Worm (Caenorhabditis elegans): Measurements from ENCODE around the gene B0212.3.
A peak's percentile ranks its signal among the peaks of the same experiment; 100 is the strongest.

Gene B0212.3

DNA sequence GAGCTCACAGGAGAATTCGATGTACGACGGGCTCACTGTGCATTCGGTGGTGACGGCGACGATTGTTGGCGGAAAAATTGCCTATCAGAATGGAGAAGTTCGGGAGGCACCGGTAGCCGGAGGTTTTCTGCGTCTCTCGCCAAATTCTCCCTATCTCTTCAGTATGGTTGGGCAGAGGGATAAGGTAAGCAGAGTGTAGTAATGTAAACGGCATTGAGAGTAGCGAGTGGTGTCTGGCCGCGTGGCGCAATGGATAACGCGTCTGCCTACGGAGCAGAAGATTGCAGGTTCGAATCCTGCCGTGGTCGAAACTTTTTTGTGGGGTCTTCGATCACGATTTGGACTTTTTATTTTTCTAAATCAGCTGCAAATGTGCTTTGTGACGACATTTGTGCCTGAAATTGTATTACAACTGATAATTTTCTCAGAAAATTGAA, 15.4 kb upstream of the B0212.3 start (continued):
- peak; percentile 66 for TF ChIP-seq ceh-34 (tag; optimal IDR thresholded peaks at IDR 0.05)
- peak; percentile 23 for TF ChIP-seq hlh-15 (tag; optimal IDR thresholded peaks at IDR 0.05)
- TF ChIP-seq unc-55 (GFP tag; optimal IDR thresholded peaks at IDR 0.05): no peak
- TF ChIP-seq syd-9 (tag; optimal IDR thresholded peaks at IDR 0.05): peak; percentile 81
- peak; percentile 65 for TF ChIP-seq eyg-1 (tag; optimal IDR thresholded peaks at IDR 0.05)
- peak; percentile 14; the same call in 1 of the 2 replicates for TF ChIP-seq sox-2 (GFP tag; IDR thresholded peaks at IDR 0.05)
- TF ChIP-seq ceh-48 (tag; optimal IDR thresholded peaks at IDR 0.05): peak; percentile 34
- no peak for TF ChIP-seq odd-2 (tag; optimal IDR thresholded peaks at IDR 0.05)
- TF ChIP-seq ceh-2 (tag; optimal IDR thresholded peaks at IDR 0.05): peak; percentile 54
- TF ChIP-seq elt-4 (tag; optimal IDR thresholded peaks at IDR 0.05): no peak
- TF ChIP-seq mec-3 (tag; optimal IDR thresholded peaks at IDR 0.05; ENCODE audit: borderline replicate concordance): peak; percentile 3
- peak; percentile 40 for TF ChIP-seq ceh-31 (tag; optimal IDR thresholded peaks at IDR 0.05)
- TF ChIP-seq ama-1 (optimal IDR thresholded peaks at IDR 0.05): no peak
- peak; percentile 76 for TF ChIP-seq pat-9 (tag; optimal IDR thresholded peaks at IDR 0.05)
- peak; percentile 64 for TF ChIP-seq elt-2 (tag; optimal IDR thresholded peaks at IDR 0.05)
- peak; percentile 52 for TF ChIP-seq ceh-18 (tag; optimal IDR thresholded peaks at IDR 0.05)
- peak; percentile 58 for TF ChIP-seq K02D7.2 (tag; optimal IDR thresholded peaks at IDR 0.05)
- TF ChIP-seq ceh-14 (tag; optimal IDR thresholded peaks at IDR 0.05): peak; percentile 74
- TF ChIP-seq lim-6 (tag; optimal IDR thresholded peaks at IDR 0.05): no peak
- TF ChIP-seq fkh-10 (GFP tag; optimal IDR thresholded peaks at IDR 0.05): peak; percentile 6
- peak; percentile 30 for TF ChIP-seq tbx-7 (tag; optimal IDR thresholded peaks at IDR 0.05)
- TF ChIP-seq tbx-2 (tag; optimal IDR thresholded peaks at IDR 0.05): peak; percentile 76

DNA sequence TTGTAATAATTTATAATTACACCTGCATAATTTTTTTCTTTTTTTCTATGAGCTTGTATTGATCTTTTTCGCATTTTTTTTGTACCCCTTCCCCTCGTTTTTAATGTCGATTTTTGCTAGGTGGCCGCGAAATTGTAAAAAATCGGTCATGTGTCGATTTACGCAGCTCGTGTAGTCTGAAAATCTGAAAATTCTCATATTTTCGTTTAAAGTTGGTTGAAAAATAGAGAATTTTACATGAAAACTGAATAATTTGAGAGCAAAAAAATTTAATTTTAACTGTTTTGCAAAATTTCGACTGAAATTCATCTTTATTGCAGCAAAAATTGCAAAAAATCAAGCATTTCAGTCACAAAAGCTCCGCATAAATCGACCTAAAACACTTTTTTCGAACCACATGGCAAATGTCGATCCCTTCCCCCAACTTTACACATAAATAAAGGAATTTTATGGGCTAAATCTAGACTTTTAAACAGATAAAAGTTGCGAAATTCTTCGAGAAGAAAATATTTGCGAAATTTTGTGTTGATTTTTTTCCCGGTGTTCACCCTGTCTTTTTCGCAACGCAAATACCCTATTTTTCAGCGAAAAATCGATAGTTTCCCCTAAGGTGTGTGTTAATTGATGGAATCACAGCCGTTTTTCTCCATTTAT, 13.7 kb upstream of the B0212.3 start:
- TF ChIP-seq ceh-48 (tag; optimal IDR thresholded peaks at IDR 0.05) (no peak), hlh-13 (GFP tag; optimal IDR thresholded peaks at IDR 0.05) (no peak), K02D7.2 (tag; optimal IDR thresholded peaks at IDR 0.05) (no peak), ceh-30 (tag; optimal IDR thresholded peaks at IDR 0.05) (no peak), pax-1 (tag; optimal IDR thresholded peaks at IDR 0.05) (no peak), tbx-7 (tag; optimal IDR thresholded peaks at IDR 0.05) (no peak), ttx-3 (tag; optimal IDR thresholded peaks at IDR 0.05) (no peak), hlh-15 (tag; optimal IDR thresholded peaks at IDR 0.05) (no peak), dve-1 (tag; optimal IDR thresholded peaks at IDR 0.05) (no peak), madf-2 (tag; optimal IDR thresholded peaks at IDR 0.05) (no peak), elt-2 (tag; optimal IDR thresholded peaks at IDR 0.05) (no peak), ceh-2 (tag; optimal IDR thresholded peaks at IDR 0.05) (no peak), pag-3 (tag; optimal IDR thresholded peaks at IDR 0.05; ENCODE audit: borderline replicate concordance) (no peak), unc-42 (tag; optimal IDR thresholded peaks at IDR 0.05) (no peak)

ce11 chrIV:3526831-3527404, 13.1 kb upstream of the B0212.3 start, which contains the start of gene M57.2:
Gene M57.2, plus strand, starts transcription at chrIV:3527354.
- TF ChIP-seq ceh-30 (tag; optimal IDR thresholded peaks at IDR 0.05) (no peak), syd-9 (tag; optimal IDR thresholded peaks at IDR 0.05) (no peak), unc-86 (tag; optimal IDR thresholded peaks at IDR 0.05) (no peak), unc-3 (GFP tag; conservative IDR thresholded peaks at IDR 0.05) (no peak), unc-3 (tag; optimal IDR thresholded peaks at IDR 0.05) (no peak), mec-3 (tag; optimal IDR thresholded peaks at IDR 0.05; ENCODE audit: borderline replicate concordance) (no peak), tbx-7 (tag; optimal IDR thresholded peaks at IDR 0.05) (no peak), C38D4.7 (GFP tag; optimal IDR thresholded peaks at IDR 0.05) (no peak), fkh-6 (tag; optimal IDR thresholded peaks at IDR 0.05) (no peak)

- no peak for TF ChIP-seq ets-4 (tag; optimal IDR thresholded peaks at IDR 0.05)
- TF ChIP-seq hlh-30 (tag; optimal IDR thresholded peaks at IDR 0.05; ENCODE audit: insufficient read depth): no peak
- TF ChIP-seq ceh-34 (tag; optimal IDR thresholded peaks at IDR 0.05): no peak
- no peak for TF ChIP-seq Y22D7AL.16 (tag; optimal IDR thresholded peaks at IDR 0.05)
- no peak for TF ChIP-seq ceh-2 (tag; optimal IDR thresholded peaks at IDR 0.05)
- peak; percentile 6 for TF ChIP-seq ceh-48 (tag; optimal IDR thresholded peaks at IDR 0.05)
- no peak for TF ChIP-seq pros-1 (tag; optimal IDR thresholded peaks at IDR 0.05)
Observed at ce11 chrIV:3527878-3528277, 12.1 kb upstream of the B0212.3 start.

Measured in whole organism, late embryonic.